Worm (Caenorhabditis elegans): ENCODE measurements around the gene madf-9.

The madf-9 gene

ce11 chrIV:3646338-3647154 lies 9.7 kb downstream of the madf-9 start:
- TF ChIP-seq ceh-28 (tag; optimal IDR thresholded peaks at IDR 0.05) (peak; percentile 66), ceh-9 (tag; optimal IDR thresholded peaks at IDR 0.05) (no peak), ama-1 (optimal IDR thresholded peaks at IDR 0.05) (peak; percentile 69)

DNA sequence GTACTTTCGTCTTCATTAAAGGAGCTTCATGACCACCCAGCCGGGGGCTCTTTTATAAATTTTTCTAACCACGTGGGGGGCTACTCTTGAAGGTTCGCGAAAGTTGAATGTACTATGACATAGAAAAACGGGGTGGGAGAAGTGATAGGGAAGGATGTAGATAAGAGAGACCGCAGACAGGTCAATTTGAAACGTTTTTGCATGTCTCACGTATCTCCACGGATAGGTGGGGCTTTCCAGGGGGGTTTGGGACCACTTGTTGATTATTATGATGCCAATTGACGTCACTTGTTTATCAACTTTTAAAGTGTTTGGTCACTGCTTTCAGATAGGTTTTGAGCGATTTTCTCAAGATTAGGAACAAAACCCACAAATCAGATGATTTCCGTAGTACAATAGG lies 10.7 kb downstream of the madf-9 start:
- TF ChIP-seq nfya-1 (tag; optimal IDR thresholded peaks at IDR 0.05; ENCODE audit: insufficient read depth) (peak; percentile 54), nhr-25 (tag; optimal IDR thresholded peaks at IDR 0.05) (peak; percentile 33), lin-39 (tag; optimal IDR thresholded peaks at IDR 0.05) (peak; percentile 45), egl-27 (tag; optimal IDR thresholded peaks at IDR 0.05) (no peak)

DNA sequence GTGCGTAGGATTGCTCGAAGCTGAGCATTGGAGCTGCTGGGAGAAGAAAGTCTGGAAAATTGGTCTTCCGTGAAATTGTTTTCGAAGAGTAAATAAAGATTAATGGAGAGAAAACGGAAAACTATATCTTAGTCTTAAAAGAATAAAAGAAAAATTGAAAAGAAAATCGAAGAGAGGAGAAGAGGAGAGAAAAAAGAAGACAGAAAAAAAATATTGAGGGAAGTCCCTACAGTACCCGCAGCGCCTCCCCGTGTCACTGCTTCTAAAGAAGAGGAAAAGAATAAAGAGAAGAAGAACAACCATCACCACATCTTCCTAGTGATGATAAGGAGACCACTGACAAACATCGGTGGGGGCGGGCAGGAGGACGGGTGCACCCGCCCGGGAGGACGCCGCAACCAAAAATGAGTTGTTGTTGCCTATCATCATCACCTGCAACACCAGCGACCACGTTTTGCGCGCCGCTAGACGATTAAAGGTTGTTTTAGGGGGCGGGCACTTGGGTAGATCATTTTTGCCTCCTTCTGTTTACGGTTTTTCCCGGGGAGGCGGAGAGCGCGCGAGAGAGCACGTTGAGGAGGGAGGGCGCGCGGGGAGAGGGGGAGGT lies 11.9 kb downstream of the madf-9 start, which contains the start of gene CC8.2:
CC8.2 (minus strand) TSS at position 51 of the 607 bp plus-strand sequence.
- TF ChIP-seq elt-3 (tag; optimal IDR thresholded peaks at IDR 0.05) (peak in 1 of 3 experiments; percentile 63), nhr-25 (tag; optimal IDR thresholded peaks at IDR 0.05) (peak; percentile 18), lsy-12 (tag; optimal IDR thresholded peaks at IDR 0.05) (peak; percentile 32), tbx-2 (tag; optimal IDR thresholded peaks at IDR 0.05) (no peak), pha-4 (tag; optimal IDR thresholded peaks at IDR 0.05) (peak; percentile 15), egl-5 (tag; optimal IDR thresholded peaks at IDR 0.05) (no peak), fkh-2 (tag; optimal IDR thresholded peaks at IDR 0.05) (no peak), daf-12 (tag; optimal IDR thresholded peaks at IDR 0.05) (no peak), unc-39 (tag; optimal IDR thresholded peaks at IDR 0.05) (no peak), ZK546.5 (tag; optimal IDR thresholded peaks at IDR 0.05) (no peak), R02D3.7 (tag; optimal IDR thresholded peaks at IDR 0.05) (no peak), nhr-43 (tag; optimal IDR thresholded peaks at IDR 0.05; ENCODE audit: poor library complexity, severe bottlenecking) (peak; percentile 84), ztf-4 (tag; optimal IDR thresholded peaks at IDR 0.05) (no peak), skn-1 (tag; optimal IDR thresholded peaks at IDR 0.05) (no peak), nhr-23 (tag; optimal IDR thresholded peaks at IDR 0.05) (peak; percentile 65), egl-27 (tag; optimal IDR thresholded peaks at IDR 0.05) (no peak), ceh-9 (tag; optimal IDR thresholded peaks at IDR 0.05) (no peak), ama-1 (optimal IDR thresholded peaks at IDR 0.05) (peak; percentile 47), nfya-1 (tag; optimal IDR thresholded peaks at IDR 0.05; ENCODE audit: insufficient read depth) (peak; percentile 44)

DNA sequence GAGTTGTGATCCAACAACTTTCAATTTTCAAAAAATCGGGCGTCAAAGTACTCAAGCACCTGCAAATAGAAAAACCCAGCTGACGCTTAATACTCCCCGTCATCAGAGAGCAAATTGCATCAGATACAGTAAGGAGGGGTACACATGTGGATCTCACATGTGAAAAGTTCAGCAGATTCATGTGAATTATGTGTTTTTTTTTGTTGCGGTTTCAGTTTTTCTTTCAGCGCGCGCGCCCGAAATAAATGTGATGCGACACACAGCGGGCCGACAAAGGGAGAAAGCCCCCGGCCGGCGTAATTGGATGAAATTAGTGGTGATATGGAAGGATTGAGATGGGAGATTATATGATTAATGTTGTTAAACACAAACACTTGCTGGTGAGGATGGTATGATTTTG lies 15.3 kb downstream of the madf-9 start:
- no peak for TF ChIP-seq elt-1 (tag; optimal IDR thresholded peaks at IDR 0.05)
- TF ChIP-seq egl-27 (tag; optimal IDR thresholded peaks at IDR 0.05): no peak
- peak; percentile 68 for TF ChIP-seq nhr-43 (tag; optimal IDR thresholded peaks at IDR 0.05; ENCODE audit: poor library complexity, severe bottlenecking)
- peak; percentile 17 for TF ChIP-seq nhr-25 (tag; optimal IDR thresholded peaks at IDR 0.05)
- no peak for TF ChIP-seq ceh-28 (tag; optimal IDR thresholded peaks at IDR 0.05)
- peak; percentile 15 for TF ChIP-seq pha-4 (tag; optimal IDR thresholded peaks at IDR 0.05)
- TF ChIP-seq nhr-11 (tag; optimal IDR thresholded peaks at IDR 0.05): no peak
- no peak for TF ChIP-seq lin-39 (tag; optimal IDR thresholded peaks at IDR 0.05)
- TF ChIP-seq nhr-23 (tag; optimal IDR thresholded peaks at IDR 0.05): peak; percentile 41
- no peak for TF ChIP-seq sea-2 (GFP tag; optimal IDR thresholded peaks at IDR 0.05)
- TF ChIP-seq aly-2 (tag; optimal IDR thresholded peaks at IDR 0.05): no peak
- TF ChIP-seq ztf-11 (tag; optimal IDR thresholded peaks at IDR 0.05): no peak
- TF ChIP-seq hmg-11 (tag; optimal IDR thresholded peaks at IDR 0.05): no peak
- TF ChIP-seq mml-1 (tag; optimal IDR thresholded peaks at IDR 0.05): peak; percentile 50
- TF ChIP-seq R02D3.7 (tag; optimal IDR thresholded peaks at IDR 0.05): no peak
- TF ChIP-seq nfya-1 (tag; optimal IDR thresholded peaks at IDR 0.05; ENCODE audit: insufficient read depth): peak; percentile 11

- TF ChIP-seq ceh-82 (tag; optimal IDR thresholded peaks at IDR 0.05) (no peak), nfya-1 (tag; optimal IDR thresholded peaks at IDR 0.05; ENCODE audit: insufficient read depth) (no peak), unc-62 (GFP tag; optimal IDR thresholded peaks at IDR 0.05) (no peak), ztf-11 (tag; optimal IDR thresholded peaks at IDR 0.05) (no peak), tbx-2 (tag; optimal IDR thresholded peaks at IDR 0.05) (no peak), lin-15B (tag; optimal IDR thresholded peaks at IDR 0.05) (no peak), fkh-10 (GFP tag; optimal IDR thresholded peaks at IDR 0.05) (no peak), unc-39 (tag; optimal IDR thresholded peaks at IDR 0.05) (no peak), sea-2 (GFP tag; optimal IDR thresholded peaks at IDR 0.05) (no peak), daf-12 (tag; optimal IDR thresholded peaks at IDR 0.05) (no peak), nhr-43 (tag; optimal IDR thresholded peaks at IDR 0.05; ENCODE audit: poor library complexity, severe bottlenecking) (no peak), elt-3 (tag; optimal IDR thresholded peaks at IDR 0.05) (no peak), ztf-4 (tag; optimal IDR thresholded peaks at IDR 0.05) (no peak), zag-1 (tag; optimal IDR thresholded peaks at IDR 0.05) (no peak)
Observed at ce11 chrIV:3652784-3653383, 16.0 kb downstream of the madf-9 start.
